Fruit fly (Drosophila melanogaster): ENCODE measurements around the gene nau.

nau gene

DNA sequence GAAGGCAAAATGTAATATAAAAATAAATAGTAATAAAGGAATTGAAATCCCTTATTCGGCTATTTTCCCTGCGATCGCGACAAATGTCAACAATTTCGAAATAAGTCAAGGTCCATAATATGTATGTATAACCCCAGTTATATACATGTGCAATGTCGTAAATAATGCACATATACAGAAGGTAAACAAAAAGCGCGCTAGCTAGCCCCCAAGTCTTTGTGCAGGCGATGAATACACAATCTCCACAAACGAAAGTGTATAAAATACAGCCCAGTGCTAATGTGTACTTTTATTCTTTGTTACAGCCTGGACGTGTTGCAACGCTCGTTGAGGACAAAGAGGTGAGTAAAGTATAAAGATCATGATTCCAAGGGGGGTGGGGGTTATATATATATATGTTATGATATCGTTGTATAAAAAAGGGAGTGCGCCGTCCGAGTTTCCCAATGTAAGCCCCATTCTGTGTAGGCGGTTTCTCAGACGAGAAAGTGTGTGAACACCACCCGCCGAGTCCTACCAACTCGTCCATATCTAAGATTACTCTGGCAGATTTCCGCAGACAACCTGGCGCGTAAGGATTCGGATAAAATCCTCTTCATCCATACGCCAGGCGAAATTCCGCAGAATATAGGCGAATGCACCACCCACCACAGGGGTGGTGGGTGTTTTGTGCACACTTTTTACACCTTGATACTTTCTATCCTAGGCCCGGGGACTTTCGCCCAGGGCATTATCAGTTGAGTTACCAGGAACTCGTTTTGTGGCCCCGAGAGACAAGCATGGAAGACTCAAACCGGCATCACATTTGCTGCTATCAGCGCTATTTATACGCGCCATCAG, 11.7 kb upstream of the nau start (continued):
- TF ChIP-seq stwl (tag; optimal IDR thresholded peaks at IDR 0.05) (no peak), CG1603 (tag; optimal IDR thresholded peaks at IDR 0.05) (no peak), CG1233 (GFP tag; optimal IDR thresholded peaks at IDR 0.05) (no peak), CG6175 (GFP tag; IDR thresholded peaks at IDR 0.05) (no peak), H15 (GFP tag; IDR thresholded peaks at IDR 0.05) (no peak), CG13894 (tag; optimal IDR thresholded peaks at IDR 0.05) (peak; percentile 94), CG8765 (GFP tag; IDR thresholded peaks at IDR 0.05) (0 out of 2 replicates have a peak, but pooled peaks have one; percentile 31), ac (GFP tag; optimal IDR thresholded peaks at IDR 0.05) (no peak), Drgx (GFP tag; IDR thresholded peaks at IDR 0.05) (peak; percentile 44), CG8281 (tag; optimal IDR thresholded peaks at IDR 0.05) (no peak), CG2678 (tag; optimal IDR thresholded peaks at IDR 0.05) (peak; percentile 33), CG11504 (tag; optimal IDR thresholded peaks at IDR 0.05) (peak; percentile 6), sens (GFP tag) (peak; percentile 72), gsb (GFP tag; IDR thresholded peaks at IDR 0.05) (peak; percentile 36; the same call in 1 of the 2 replicates), CG3726 (GFP tag; IDR thresholded peaks at IDR 0.05) (no peak), HHEX (GFP tag; optimal IDR thresholded peaks at IDR 0.05) (peak; percentile 35), CG12769 (tag; optimal IDR thresholded peaks at IDR 0.05) (peak; percentile 98), CG14710 (tag; optimal IDR thresholded peaks at IDR 0.05) (peak; percentile 21), CG9932 (GFP tag; IDR thresholded peaks at IDR 0.05) (0 out of 2 replicates have a peak, but pooled peaks have one; percentile 12), tna (GFP tag; IDR thresholded peaks at IDR 0.05; ENCODE audit: partially characterized antibody) (peak; percentile 81), crc (GFP tag; optimal IDR thresholded peaks at IDR 0.05) (no peak), CG16863 (GFP tag; optimal IDR thresholded peaks at IDR 0.05) (no peak), NC2α (GFP tag; optimal IDR thresholded peaks at IDR 0.05) (no peak), Atf-2 (GFP tag; optimal IDR thresholded peaks at IDR 0.05) (no peak), bbx (GFP tag; IDR thresholded peaks at IDR 0.05; ENCODE audit: partially characterized antibody) (peak; percentile 78), CG31365 (tag; optimal IDR thresholded peaks at IDR 0.05) (no peak), Gug (GFP tag; IDR thresholded peaks at IDR 0.05) (no peak), CG17186 (GFP tag; optimal IDR thresholded peaks at IDR 0.05) (no peak), seq (GFP tag; IDR thresholded peaks at IDR 0.05) (no peak), pan (optimal IDR thresholded peaks at IDR 0.05) (no peak), pan (GFP tag; optimal IDR thresholded peaks at IDR 0.05 in 1 of 2, IDR thresholded peaks at IDR 0.05 in 1 of 2) (peak in 1 of 2 experiments; percentile 32), az2 (GFP tag; optimal IDR thresholded peaks at IDR 0.05) (no peak), CG6654 (GFP tag; optimal IDR thresholded peaks at IDR 0.05) (no peak), CG42726 (GFP tag; IDR thresholded peaks at IDR 0.05; ENCODE audit: partially characterized antibody) (peak; percentile 84), gem (tag; optimal IDR thresholded peaks at IDR 0.05) (no peak), Deaf1 (tag; optimal IDR thresholded peaks at IDR 0.05) (peak; percentile 43), CG30403 (GFP tag; optimal IDR thresholded peaks at IDR 0.05) (no peak), CG12236 (GFP tag; optimal IDR thresholded peaks at IDR 0.05) (no peak), Pdp1 (GFP tag; optimal IDR thresholded peaks at IDR 0.05) (peak in 1 of 2 experiments; percentile 11), HmgZ (tag; optimal IDR thresholded peaks at IDR 0.05) (peak; percentile 36), CG2120 (GFP tag; optimal IDR thresholded peaks at IDR 0.05) (no peak), Lim3 (GFP tag; IDR thresholded peaks at IDR 0.05) (no peak), corto (GFP tag; optimal IDR thresholded peaks at IDR 0.05) (no peak), nerfin-2 (GFP tag; IDR thresholded peaks at IDR 0.05; ENCODE audit: partially characterized antibody) (peak; percentile 66), unc-4 (GFP tag; IDR thresholded peaks at IDR 0.05; ENCODE audit: partially characterized antibody) (0 out of 2 replicates have a peak, but pooled peaks have one; percentile 41), Hr39 (optimal IDR thresholded peaks at IDR 0.05) (no peak), prd (optimal IDR thresholded peaks at IDR 0.05) (no peak), prd (GFP tag; IDR thresholded peaks at IDR 0.05) (0 out of 3 replicates have a peak, but pooled peaks have one; percentile 38), CG8359 (GFP tag; optimal IDR thresholded peaks at IDR 0.05; ENCODE audit: borderline replicate concordance) (no peak)
